Worm (Caenorhabditis elegans) whole organism, young adult: ENCODE measurements around the gene nspb-12.

Source experiments
- D2030.7 ChIP-seq: fragments of 200-800 bp; sonication (Bioruptor generic); IDR thresholded peaks from 2 replicates; pipeline ENCODE4 v1.3.6; 2022; ENCODE audit warnings: missing genetic modification reagents, missing genetic modification characterization, missing compliant biosample characterization
- ets-4 ChIP-seq: fragments of 200-800 bp; sonication (Bioruptor generic); optimal IDR thresholded peaks from 2 replicates; lab custom pipeline; 2018; ENCODE audit warnings: mild to moderate bottlenecking, missing genetic modification characterization, missing compliant biosample characterization
- nfya-1 ChIP-seq: sonication (generic microtip); optimal IDR thresholded peaks from 2 replicates; lab custom pipeline; 2017; ENCODE audit warnings: antibody characterized with exemption, missing compliant biosample characterization, missing genetic modification characterization, borderline replicate concordance; ENCODE audit not compliant: insufficient read depth
- snpc-4 ChIP-seq, 5 experiments: fragments of 150-350 bp in 1 of 5; sonication (generic microtip) in 4 of 5; optimal IDR thresholded peaks; 2 replicates each; lab custom pipeline; 2014 to 2018; ENCODE audit warnings: missing genetic modification characterization in 5 of 5, missing biosample characterization in 3 of 5, antibody characterized with exemption in 2 of 5, mild to moderate bottlenecking in 2 of 5, missing compliant biosample characterization in 2 of 5, missing genotype in 2 of 5, moderate library complexity in 2 of 5, missing genetic modification reagents in 1 of 5

DNA sequence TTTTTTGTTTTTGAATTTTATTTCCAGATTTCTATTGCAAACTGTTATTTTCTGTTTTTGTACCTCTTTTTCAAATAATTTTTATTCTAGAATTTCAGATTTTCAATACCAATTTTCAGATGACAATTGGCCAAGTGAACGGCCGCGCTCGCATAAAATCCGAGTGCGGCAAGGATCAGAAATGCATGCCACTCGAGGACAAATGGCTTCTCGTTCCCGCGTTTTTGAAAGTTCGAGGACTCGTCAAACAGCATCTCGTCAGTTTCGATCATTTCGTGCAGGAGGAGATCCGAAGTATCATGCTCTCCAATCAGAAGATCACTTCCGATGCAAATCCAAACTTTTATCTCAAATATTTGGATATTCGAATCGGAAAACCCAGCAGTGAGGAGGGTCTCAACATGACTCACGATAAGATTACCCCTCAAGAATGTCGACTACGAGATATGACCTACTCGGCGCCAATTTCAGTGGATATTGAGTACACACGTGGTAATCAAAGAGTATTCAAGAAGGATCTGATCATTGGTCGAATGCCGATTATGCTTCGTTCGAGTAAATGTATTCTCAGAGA, 11.2 kb downstream of the nspb-12 start, which contains the start of gene rpc-2:
- TF ChIP-seq nfya-1 (tag; lab: Kevin White, UChicago) (no peak), snpc-4 (GFP tag; optimal IDR thresholded peaks at IDR 0.05; lab: Kevin White, UChicago) (no peak), snpc-4 (tag; optimal IDR thresholded peaks at IDR 0.05; lab: Kevin White, UChicago) (no peak), ets-4 (GFP tag; lab: Kevin White, UChicago) (no peak), D2030.7 (GFP tag; lab: Robert Waterston, UW) (no peak)
